Worm (Caenorhabditis elegans) whole organism, L4 larva: ENCODE measurements around the gene unc-25.

Experiments
- D1046.2 ChIP-seq: fragments of 200-800 bp; sonication (Bioruptor generic); IDR thresholded peaks from 2 replicates; pipeline ENCODE4 v1.3.6; 2022; ENCODE audit warnings: missing genetic modification characterization, missing compliant biosample characterization
- F26F4.8 ChIP-seq: fragments of 200-800 bp; sonication (Bioruptor generic); conservative IDR thresholded peaks from 2 replicates; pipeline ENCODE4 v1.3.6; 2022; ENCODE audit warnings: missing genetic modification characterization, missing compliant biosample characterization
- R02D3.7 ChIP-seq: fragments of 150-350 bp; sonication (generic microtip); optimal IDR thresholded peaks from 3 replicates; lab custom pipeline; 2014; ENCODE audit warnings: missing biosample characterization, missing genetic modification characterization
- T20F7.1 ChIP-seq: fragments of 200-800 bp; sonication (Bioruptor generic); optimal IDR thresholded peaks from 2 replicates; lab custom pipeline; 2018; ENCODE audit warnings: mild to moderate bottlenecking, missing genetic modification characterization, missing compliant biosample characterization
- Y105C5A.15 ChIP-seq: fragments of 200-800 bp; sonication (Bioruptor generic); IDR thresholded peaks from 2 replicates; pipeline ENCODE4 v1.3.6; 2022; ENCODE audit warnings: missing genetic modification characterization, missing compliant biosample characterization
- Y75B8A.6 ChIP-seq: fragments of 200-800 bp; sonication (Bioruptor generic); IDR thresholded peaks from 2 replicates; pipeline ENCODE4 v1.3.6; 2022; ENCODE audit warnings: missing genetic modification reagents, missing genetic modification characterization, missing compliant biosample characterization
- ZK546.5 ChIP-seq, 2 experiments: sonication (generic microtip); optimal IDR thresholded peaks; 2 replicates each; lab custom pipeline; 2017; ENCODE audit warnings: missing biosample characterization in 2 of 2, missing genetic modification characterization in 2 of 2
- aha-1 ChIP-seq: fragments of 150-350 bp; peaks from one replicate; lab custom pipeline; 2014; ENCODE audit warnings: missing biosample characterization, missing genetic modification characterization
- arid-1 ChIP-seq: fragments of 200-800 bp; sonication (Bioruptor generic); conservative IDR thresholded peaks from 2 replicates; pipeline ENCODE4 v1.3.6; 2022; ENCODE audit warnings: missing genetic modification reagents, missing genetic modification characterization, missing compliant biosample characterization
- attf-4 ChIP-seq: sonication (generic microtip); optimal IDR thresholded peaks from 3 replicates; lab custom pipeline; 2017; ENCODE audit warnings: missing biosample characterization, missing genetic modification characterization
- ceh-32 ChIP-seq: sonication (generic microtip); optimal IDR thresholded peaks from 2 replicates; lab custom pipeline; 2016; ENCODE audit warnings: mild to moderate bottlenecking, missing genetic modification characterization, missing compliant biosample characterization; ENCODE audit not compliant: poor library complexity
- ceh-44 ChIP-seq: fragments of 200-800 bp; sonication (Bioruptor generic); IDR thresholded peaks from 2 replicates; pipeline ENCODE4 v1.3.6; 2022; ENCODE audit warnings: missing genetic modification reagents, missing genetic modification characterization, missing compliant biosample characterization
- ceh-62 ChIP-seq: sonication (generic microtip); optimal IDR thresholded peaks from 2 replicates; lab custom pipeline; 2017; ENCODE audit warnings: missing biosample characterization, missing genetic modification characterization
- ctbp-1 ChIP-seq: fragments of 200-800 bp; sonication (Bioruptor generic); IDR thresholded peaks from 2 replicates; pipeline ENCODE4 v1.3.6; 2022; ENCODE audit warnings: missing genetic modification reagents, missing genetic modification characterization, missing compliant biosample characterization
- daf-16 ChIP-seq, 3 experiments: sonication (generic microtip); optimal IDR thresholded peaks; 2 replicates each; lab custom pipeline; 2016 to 2017; ENCODE audit warnings: missing genetic modification characterization in 3 of 3, missing genetic modification reagents in 3 of 3, mild to moderate bottlenecking in 2 of 3, missing compliant biosample characterization in 2 of 3, missing biosample characterization in 1 of 3, moderate library complexity in 1 of 3
- daf-19 ChIP-seq: fragments of 200-800 bp; sonication (Bioruptor generic); conservative IDR thresholded peaks from 2 replicates; pipeline ENCODE4 v1.3.6; 2022; ENCODE audit warnings: missing genetic modification characterization, missing compliant biosample characterization
- duxl-1 ChIP-seq: sonication (generic microtip); optimal IDR thresholded peaks from 2 replicates; lab custom pipeline; 2016; ENCODE audit warnings: mild to moderate bottlenecking, missing genetic modification characterization, moderate library complexity, missing compliant biosample characterization; ENCODE audit not compliant: poor library complexity
- egl-27 ChIP-seq: sonication (generic microtip); optimal IDR thresholded peaks from 3 replicates; lab custom pipeline; 2017; ENCODE audit warnings: missing biosample characterization, missing genetic modification reagents, missing genetic modification characterization
- egl-43 ChIP-seq: fragments of 200-800 bp; sonication (Bioruptor generic); IDR thresholded peaks from 2 replicates; pipeline ENCODE4 v1.3.6; 2022; ENCODE audit warnings: missing genetic modification reagents, missing genetic modification characterization, missing compliant biosample characterization
- fkh-10 ChIP-seq: fragments of 150-350 bp; optimal IDR thresholded peaks from 2 replicates; lab custom pipeline; 2014; ENCODE audit warnings: missing biosample characterization, missing genetic modification reagents, missing genetic modification characterization
- fos-1 ChIP-seq: fragments of 150-350 bp; optimal IDR thresholded peaks from 2 replicates; lab custom pipeline; 2014; ENCODE audit warnings: missing biosample characterization, missing genetic modification characterization
- hlh-11 ChIP-seq: fragments of 200-800 bp; sonication (Bioruptor generic); optimal IDR thresholded peaks from 2 replicates; lab custom pipeline; 2018; ENCODE audit warnings: mild to moderate bottlenecking, missing genetic modification characterization, missing compliant biosample characterization
- hlh-30 ChIP-seq: sonication (generic microtip); optimal IDR thresholded peaks from 2 replicates; lab custom pipeline; 2017; ENCODE audit warnings: antibody characterized with exemption, mild to moderate bottlenecking, missing genetic modification characterization, missing compliant biosample characterization; ENCODE audit not compliant: insufficient read depth
- hmg-1.1 ChIP-seq: fragments of 200-800 bp; sonication (Bioruptor generic); IDR thresholded peaks from 2 replicates; pipeline ENCODE4 v1.3.6; 2022; ENCODE audit warnings: missing genetic modification reagents, missing genetic modification characterization, missing compliant biosample characterization
- lin-1 ChIP-seq: fragments of 200-800 bp; sonication (Bioruptor generic); IDR thresholded peaks from 2 replicates; pipeline ENCODE4 v1.3.6; 2022; ENCODE audit warnings: missing genetic modification reagents, missing genetic modification characterization, missing compliant biosample characterization
- lir-3 ChIP-seq: sonication (generic microtip); optimal IDR thresholded peaks from 2 replicates; lab custom pipeline; 2016; ENCODE audit warnings: mild to moderate bottlenecking, missing genetic modification characterization, missing compliant biosample characterization
- lsy-2 ChIP-seq, 2 experiments: fragments of 150-350 bp in 1 of 2; sonication (generic microtip) in 1 of 2; optimal IDR thresholded peaks; 2 replicates each; lab custom pipeline; 2014 to 2017; ENCODE audit warnings: missing biosample characterization in 2 of 2, missing genetic modification characterization in 2 of 2
- mdl-1 ChIP-seq, 2 experiments: fragments of 150-350 bp in 1 of 2; sonication (generic microtip) in 1 of 2; optimal IDR thresholded peaks; 2 replicates each; lab custom pipeline; 2014 to 2017; ENCODE audit warnings: missing biosample characterization in 2 of 2, missing genetic modification characterization in 2 of 2
- mdt-29 ChIP-seq: fragments of 200-800 bp; sonication (Bioruptor generic); IDR thresholded peaks from 2 replicates; pipeline ENCODE4 v1.3.6; 2022; ENCODE audit warnings: missing genetic modification reagents, missing genetic modification characterization, missing compliant biosample characterization
- mep-1 ChIP-seq: fragments of 150-350 bp; sonication (generic microtip); optimal IDR thresholded peaks from 3 replicates; lab custom pipeline; 2014; ENCODE audit warnings: missing biosample characterization, missing genetic modification characterization
- mes-2 ChIP-seq: sonication (generic microtip); optimal IDR thresholded peaks from 2 replicates; lab custom pipeline; 2016; ENCODE audit warnings: missing genotype, mild to moderate bottlenecking, missing genetic modification characterization, missing compliant biosample characterization; ENCODE audit not compliant: poor library complexity, severe bottlenecking
- mxl-2 ChIP-seq: fragments of 200-800 bp; sonication (Bioruptor generic); conservative IDR thresholded peaks from 2 replicates; pipeline ENCODE4 v1.3.6; 2022; ENCODE audit warnings: missing genetic modification reagents, missing genetic modification characterization, missing compliant biosample characterization
- nhr-10 ChIP-seq: fragments of 150-350 bp; optimal IDR thresholded peaks from 2 replicates; lab custom pipeline; 2014; ENCODE audit warnings: missing biosample characterization, missing genetic modification characterization
- nhr-11 ChIP-seq: fragments of 150-350 bp; optimal IDR thresholded peaks from 2 replicates; lab custom pipeline; 2014; ENCODE audit warnings: missing biosample characterization, missing genetic modification characterization
- nhr-28 ChIP-seq: fragments of 150-350 bp; optimal IDR thresholded peaks from 2 replicates; lab custom pipeline; 2014; ENCODE audit warnings: missing biosample characterization, missing genetic modification characterization
- nhr-41 ChIP-seq: fragments of 200-800 bp; sonication (Bioruptor generic); IDR thresholded peaks from 2 replicates; pipeline ENCODE4 v1.3.6; 2022; ENCODE audit warnings: missing genetic modification reagents, missing genetic modification characterization, missing compliant biosample characterization
- nhr-42 ChIP-seq: fragments of 200-800 bp; sonication (Bioruptor generic); IDR thresholded peaks from 2 replicates; pipeline ENCODE4 v1.3.6; 2022; ENCODE audit warnings: missing genetic modification characterization, missing compliant biosample characterization
- nhr-6 ChIP-seq: fragments of 150-350 bp; optimal IDR thresholded peaks from 2 replicates; lab custom pipeline; 2014; ENCODE audit warnings: missing biosample characterization, missing genetic modification characterization
- nhr-76 ChIP-seq: fragments of 150-350 bp; optimal IDR thresholded peaks from 2 replicates; lab custom pipeline; 2014; ENCODE audit warnings: missing biosample characterization, missing genetic modification characterization
- php-3 ChIP-seq: fragments of 200-800 bp; sonication (Bioruptor generic); IDR thresholded peaks from 2 replicates; pipeline ENCODE4 v1.3.6; 2022; ENCODE audit warnings: missing genetic modification reagents, missing genetic modification characterization, missing compliant biosample characterization
- saeg-2 ChIP-seq: fragments of 200-800 bp; sonication (Bioruptor generic); IDR thresholded peaks from 2 replicates; pipeline ENCODE4 v1.3.6; 2022; ENCODE audit warnings: missing genetic modification reagents, missing genetic modification characterization, missing compliant biosample characterization
- set-16 ChIP-seq: fragments of 200-800 bp; sonication (Bioruptor generic); IDR thresholded peaks from 2 replicates; pipeline ENCODE4 v1.3.6; 2022; ENCODE audit warnings: missing genetic modification reagents, missing genetic modification characterization, missing compliant biosample characterization
- skn-1 ChIP-seq: fragments of 150-350 bp; optimal IDR thresholded peaks from 2 replicates; lab custom pipeline; 2014; ENCODE audit warnings: missing biosample characterization, missing genetic modification characterization
- snpc-1.2 ChIP-seq: fragments of 200-800 bp; sonication (Bioruptor generic); IDR thresholded peaks from 2 replicates; pipeline ENCODE4 v1.3.6; 2022; ENCODE audit warnings: missing genetic modification reagents, missing genetic modification characterization, missing compliant biosample characterization
- spr-3 ChIP-seq: fragments of 200-800 bp; sonication (Bioruptor generic); optimal IDR thresholded peaks from 2 replicates; lab custom pipeline; 2018; ENCODE audit warnings: mild to moderate bottlenecking, missing genetic modification characterization, missing compliant biosample characterization
- unc-130 ChIP-seq: sonication (generic microtip); optimal IDR thresholded peaks from 2 replicates; lab custom pipeline; 2016; ENCODE audit warnings: missing genetic modification reagents, missing genetic modification characterization, missing compliant biosample characterization
- unc-39 ChIP-seq: sonication (generic microtip); optimal IDR thresholded peaks from 2 replicates; lab custom pipeline; 2017; ENCODE audit warnings: missing biosample characterization, missing genetic modification characterization
- vab-7 ChIP-seq: fragments of 200-800 bp; sonication (Bioruptor generic); IDR thresholded peaks from 2 replicates; pipeline ENCODE4 v1.3.6; 2022; ENCODE audit warnings: missing genetic modification reagents, missing genetic modification characterization, missing compliant biosample characterization
- zfp-3 ChIP-seq: fragments of 200-800 bp; sonication (Bioruptor generic); conservative IDR thresholded peaks from 2 replicates; pipeline ENCODE4 v1.3.6; 2022; ENCODE audit warnings: missing genetic modification reagents, missing genetic modification characterization, missing compliant biosample characterization
- zip-11 ChIP-seq: fragments of 200-800 bp; sonication (Bioruptor generic); IDR thresholded peaks from 2 replicates; pipeline ENCODE4 v1.3.6; 2022; ENCODE audit warnings: missing genetic modification characterization, missing compliant biosample characterization
- zip-2 ChIP-seq: fragments of 150-350 bp; optimal IDR thresholded peaks from 2 replicates; lab custom pipeline; 2014; ENCODE audit warnings: missing biosample characterization, missing genetic modification characterization
- ztf-7 ChIP-seq: fragments of 150-350 bp; optimal IDR thresholded peaks from 2 replicates; lab custom pipeline; 2014; ENCODE audit warnings: missing biosample characterization, missing genetic modification characterization

Gene unc-25

ce11 chrIII:12942307-12942706 is at the start of gene unc-25:
unc-25 (plus strand) TSS chrIII:12942651.
- TF ChIP-seq lin-1: no peak
- TF ChIP-seq nhr-6 (tag; lab: Kevin White, UChicago): no peak
- TF ChIP-seq egl-27 (tag; lab: Kevin White, UChicago): no peak
- no peak for TF ChIP-seq vab-7
- no peak for TF ChIP-seq mdl-1 (tag; optimal IDR thresholded peaks at IDR 0.05; lab: Kevin White, UChicago)
- TF ChIP-seq F26F4.8 (GFP tag; lab: Robert Waterston, UW): no peak
- TF ChIP-seq hmg-1.1 (GFP tag; lab: Robert Waterston, UW): no peak
- peak; percentile 79 for TF ChIP-seq aha-1 (tag; lab: Kevin White, UChicago)
- no peak for TF ChIP-seq duxl-1 (tag; lab: Kevin White, UChicago)
- no peak for TF ChIP-seq nhr-76
- no peak for TF ChIP-seq nhr-11 (tag; lab: Kevin White, UChicago)
- TF ChIP-seq arid-1 (GFP tag; lab: Robert Waterston, UW): no peak
- no peak for TF ChIP-seq zfp-3
- no peak for TF ChIP-seq Y105C5A.15 (GFP tag; lab: Robert Waterston, UW)
- TF ChIP-seq zip-11: no peak
- no peak for TF ChIP-seq zip-2 (tag; lab: Kevin White, UChicago)
- 0 out of 2 replicates have a peak, but pooled peaks have one; percentile 23 for TF ChIP-seq mdt-29
- TF ChIP-seq mep-1: no peak
- no peak for TF ChIP-seq skn-1 (tag; lab: Kevin White, UChicago)
- no peak for TF ChIP-seq attf-4 (tag; lab: Kevin White, UChicago)
- no peak for TF ChIP-seq spr-3 (GFP tag; lab: Kevin White, UChicago)
- TF ChIP-seq saeg-2 (GFP tag; lab: Robert Waterston, UW): no peak
- TF ChIP-seq php-3 (GFP tag; lab: Robert Waterston, UW): no peak
- no peak for TF ChIP-seq lir-3 (tag; lab: Kevin White, UChicago)
- TF ChIP-seq egl-43 (GFP tag; lab: Robert Waterston, UW): 0 out of 2 replicates have a peak, but pooled peaks have one; percentile 9
- TF ChIP-seq hlh-30 (tag; lab: Kevin White, UChicago): no peak
- TF ChIP-seq nhr-28 (tag; lab: Kevin White, UChicago): no peak
- no peak for TF ChIP-seq ZK546.5 (tag; optimal IDR thresholded peaks at IDR 0.05; lab: Kevin White, UChicago)
- TF ChIP-seq daf-19 (GFP tag; lab: Robert Waterston, UW): no peak
- no peak for TF ChIP-seq unc-39 (tag; lab: Kevin White, UChicago)
- TF ChIP-seq R02D3.7 (tag; lab: Kevin White, UChicago): no peak
- TF ChIP-seq ceh-62: no peak
- no peak for TF ChIP-seq nhr-41
- no peak for TF ChIP-seq T20F7.1 (GFP tag; lab: Kevin White, UChicago)
- no peak for TF ChIP-seq daf-16 (GFP tag; optimal IDR thresholded peaks at IDR 0.05; lab: Kevin White, UChicago)
- TF ChIP-seq daf-16 (tag; optimal IDR thresholded peaks at IDR 0.05; lab: Kevin White, UChicago): no peak
- no peak for TF ChIP-seq mes-2
- TF ChIP-seq ctbp-1: no peak
- no peak for TF ChIP-seq fos-1 (tag; lab: Kevin White, UChicago)
- TF ChIP-seq D1046.2 (GFP tag; lab: Robert Waterston, UW): no peak
- TF ChIP-seq lsy-2 (tag; optimal IDR thresholded peaks at IDR 0.05; lab: Kevin White, UChicago): peak in 1 of 2 experiments; percentile 14
- no peak for TF ChIP-seq ztf-7 (tag; lab: Kevin White, UChicago)
- no peak for TF ChIP-seq mxl-2 (GFP tag; lab: Robert Waterston, UW)
- TF ChIP-seq snpc-1.2 (GFP tag; lab: Robert Waterston, UW): no peak
- TF ChIP-seq Y75B8A.6 (GFP tag; lab: Robert Waterston, UW): no peak
- TF ChIP-seq nhr-10 (tag; lab: Kevin White, UChicago): no peak
- no peak for TF ChIP-seq ceh-32 (tag; lab: Kevin White, UChicago)
- TF ChIP-seq set-16 (GFP tag; lab: Robert Waterston, UW): peak; percentile 39; the same call in 1 of the 2 replicates
- peak; percentile 3 for TF ChIP-seq hlh-11 (tag; lab: Kevin White, UChicago)
- TF ChIP-seq fkh-10: peak; percentile 42
- TF ChIP-seq nhr-42 (GFP tag; lab: Robert Waterston, UW): no peak
- TF ChIP-seq ceh-44: no peak
- TF ChIP-seq unc-130: no peak
